Worm (Caenorhabditis elegans) whole organism, L4 larva: Measurements from ENCODE around the gene C02E7.10.

ENCODE experiments used
- F10B5.3 ChIP-seq: sonication (generic microtip); optimal IDR thresholded peaks from 2 replicates; lab custom pipeline; 2016; ENCODE audit warnings: mild to moderate bottlenecking, missing genetic modification characterization, missing compliant biosample characterization
- F49E8.2 ChIP-seq: sonication (generic microtip); optimal IDR thresholded peaks from 2 replicates; lab custom pipeline; 2016; ENCODE audit warnings: missing compliant biosample characterization, mild to moderate bottlenecking, missing genetic modification characterization, borderline replicate concordance
- R02D3.7 ChIP-seq: fragments of 150-350 bp; sonication (generic microtip); optimal IDR thresholded peaks from 3 replicates; lab custom pipeline; 2014; ENCODE audit warnings: missing biosample characterization, missing genetic modification characterization
- T26A8.4 ChIP-seq: fragments of 200-800 bp; sonication (Bioruptor generic); IDR thresholded peaks from 2 replicates; pipeline ENCODE4 v1.3.6; 2022; ENCODE audit warnings: missing genetic modification characterization, missing compliant biosample characterization
- Y48G9A.11 ChIP-seq: fragments of 200-800 bp; sonication (Bioruptor generic); IDR thresholded peaks from 2 replicates; pipeline ENCODE4 v1.3.6; 2022; ENCODE audit warnings: missing genetic modification reagents, missing genetic modification characterization, missing compliant biosample characterization
- aha-1 ChIP-seq: fragments of 150-350 bp; peaks from one replicate; lab custom pipeline; 2014; ENCODE audit warnings: missing biosample characterization, missing genetic modification characterization
- aly-2 ChIP-seq: sonication (generic microtip); optimal IDR thresholded peaks from 2 replicates; lab custom pipeline; 2018; ENCODE audit warnings: missing biosample characterization, missing genetic modification characterization
- attf-4 ChIP-seq: sonication (generic microtip); optimal IDR thresholded peaks from 3 replicates; lab custom pipeline; 2017; ENCODE audit warnings: missing biosample characterization, missing genetic modification characterization
- ceh-28 ChIP-seq: fragments of 150-350 bp; optimal IDR thresholded peaks from 2 replicates; lab custom pipeline; 2014; ENCODE audit warnings: missing biosample characterization, missing genetic modification reagents, missing genetic modification characterization
- ceh-62 ChIP-seq: sonication (generic microtip); optimal IDR thresholded peaks from 2 replicates; lab custom pipeline; 2017; ENCODE audit warnings: missing biosample characterization, missing genetic modification characterization
- cey-2 ChIP-seq: sonication (generic microtip); optimal IDR thresholded peaks from 3 replicates; lab custom pipeline; 2017; ENCODE audit warnings: missing genetic modification characterization, mild to moderate bottlenecking, missing compliant biosample characterization, antibody characterized with exemption, borderline replicate concordance; ENCODE audit not compliant: insufficient read depth
- ctbp-1 ChIP-seq: fragments of 200-800 bp; sonication (Bioruptor generic); IDR thresholded peaks from 2 replicates; pipeline ENCODE4 v1.3.6; 2022; ENCODE audit warnings: missing genetic modification reagents, missing genetic modification characterization, missing compliant biosample characterization
- daf-8 ChIP-seq: fragments of 200-800 bp; sonication (Bioruptor generic); IDR thresholded peaks from 2 replicates; pipeline ENCODE4 v1.3.6; 2022; ENCODE audit warnings: missing genetic modification characterization, missing compliant biosample characterization
- dpl-1 ChIP-seq: fragments of 150-350 bp; optimal IDR thresholded peaks from 2 replicates; lab custom pipeline; 2014; ENCODE audit warnings: missing biosample characterization, missing genetic modification reagents, missing genetic modification characterization
- duxl-1 ChIP-seq: sonication (generic microtip); optimal IDR thresholded peaks from 2 replicates; lab custom pipeline; 2016; ENCODE audit warnings: mild to moderate bottlenecking, missing genetic modification characterization, moderate library complexity, missing compliant biosample characterization; ENCODE audit not compliant: poor library complexity
- egl-27 ChIP-seq: sonication (generic microtip); optimal IDR thresholded peaks from 3 replicates; lab custom pipeline; 2017; ENCODE audit warnings: missing biosample characterization, missing genetic modification reagents, missing genetic modification characterization
- fos-1 ChIP-seq: fragments of 150-350 bp; optimal IDR thresholded peaks from 2 replicates; lab custom pipeline; 2014; ENCODE audit warnings: missing biosample characterization, missing genetic modification characterization
- hlh-30 ChIP-seq: sonication (generic microtip); optimal IDR thresholded peaks from 2 replicates; lab custom pipeline; 2017; ENCODE audit warnings: antibody characterized with exemption, mild to moderate bottlenecking, missing genetic modification characterization, missing compliant biosample characterization; ENCODE audit not compliant: insufficient read depth
- hmg-1.1 ChIP-seq: fragments of 200-800 bp; sonication (Bioruptor generic); IDR thresholded peaks from 2 replicates; pipeline ENCODE4 v1.3.6; 2022; ENCODE audit warnings: missing genetic modification reagents, missing genetic modification characterization, missing compliant biosample characterization
- lin-1 ChIP-seq: fragments of 200-800 bp; sonication (Bioruptor generic); IDR thresholded peaks from 2 replicates; pipeline ENCODE4 v1.3.6; 2022; ENCODE audit warnings: missing genetic modification reagents, missing genetic modification characterization, missing compliant biosample characterization
- lin-13 ChIP-seq: fragments of 150-350 bp; optimal IDR thresholded peaks from 2 replicates; lab custom pipeline; 2014; ENCODE audit warnings: missing biosample characterization, missing genetic modification reagents, missing genetic modification characterization
- lin-39 ChIP-seq: fragments of 150-350 bp; optimal IDR thresholded peaks from 2 replicates; lab custom pipeline; 2014; ENCODE audit warnings: missing biosample characterization, missing genetic modification reagents, missing genetic modification characterization
- lsy-2 ChIP-seq, 2 experiments: fragments of 150-350 bp in 1 of 2; sonication (generic microtip) in 1 of 2; optimal IDR thresholded peaks; 2 replicates each; lab custom pipeline; 2014 to 2017; ENCODE audit warnings: missing biosample characterization in 2 of 2, missing genetic modification characterization in 2 of 2
- mdt-29 ChIP-seq: fragments of 200-800 bp; sonication (Bioruptor generic); IDR thresholded peaks from 2 replicates; pipeline ENCODE4 v1.3.6; 2022; ENCODE audit warnings: missing genetic modification reagents, missing genetic modification characterization, missing compliant biosample characterization
- mep-1 ChIP-seq: fragments of 150-350 bp; sonication (generic microtip); optimal IDR thresholded peaks from 3 replicates; lab custom pipeline; 2014; ENCODE audit warnings: missing biosample characterization, missing genetic modification characterization
- mes-2 ChIP-seq: sonication (generic microtip); optimal IDR thresholded peaks from 2 replicates; lab custom pipeline; 2016; ENCODE audit warnings: missing genotype, mild to moderate bottlenecking, missing genetic modification characterization, missing compliant biosample characterization; ENCODE audit not compliant: poor library complexity, severe bottlenecking
- nhr-41 ChIP-seq: fragments of 200-800 bp; sonication (Bioruptor generic); IDR thresholded peaks from 2 replicates; pipeline ENCODE4 v1.3.6; 2022; ENCODE audit warnings: missing genetic modification reagents, missing genetic modification characterization, missing compliant biosample characterization
- nhr-6 ChIP-seq: fragments of 150-350 bp; optimal IDR thresholded peaks from 2 replicates; lab custom pipeline; 2014; ENCODE audit warnings: missing biosample characterization, missing genetic modification characterization
- pha-4 ChIP-seq, 2 experiments: fragments of 150-350 bp in 1 of 2; fragments of 200-800 bp in 1 of 2; sonication (Bioruptor generic) in 1 of 2; IDR thresholded peaks in 1 of 2; optimal IDR thresholded peaks in 1 of 2; 2 replicates each; pipeline versions ENCODE4 v1.3.6 to Lab custom; 2014 to 2022; ENCODE audit warnings: missing genetic modification characterization in 2 of 2, missing genetic modification reagents in 2 of 2, missing biosample characterization in 1 of 2, missing compliant biosample characterization in 1 of 2
- php-3 ChIP-seq: fragments of 200-800 bp; sonication (Bioruptor generic); IDR thresholded peaks from 2 replicates; pipeline ENCODE4 v1.3.6; 2022; ENCODE audit warnings: missing genetic modification reagents, missing genetic modification characterization, missing compliant biosample characterization
- sdz-12 ChIP-seq: fragments of 200-800 bp; sonication (Bioruptor generic); optimal IDR thresholded peaks from 2 replicates; lab custom pipeline; 2018; ENCODE audit warnings: mild to moderate bottlenecking, missing genetic modification characterization, missing compliant biosample characterization
- set-16 ChIP-seq: fragments of 200-800 bp; sonication (Bioruptor generic); IDR thresholded peaks from 2 replicates; pipeline ENCODE4 v1.3.6; 2022; ENCODE audit warnings: missing genetic modification reagents, missing genetic modification characterization, missing compliant biosample characterization
- spr-1 ChIP-seq: sonication (generic microtip); optimal IDR thresholded peaks from 2 replicates; lab custom pipeline; 2016; ENCODE audit warnings: mild to moderate bottlenecking, missing genetic modification characterization, missing compliant biosample characterization
- tra-1 ChIP-seq: fragments of 200-800 bp; sonication (Bioruptor generic); IDR thresholded peaks from 2 replicates; pipeline ENCODE4 v1.3.6; 2022; ENCODE audit warnings: missing genetic modification reagents, missing genetic modification characterization, missing compliant biosample characterization
- unc-130 ChIP-seq: sonication (generic microtip); optimal IDR thresholded peaks from 2 replicates; lab custom pipeline; 2016; ENCODE audit warnings: missing genetic modification reagents, missing genetic modification characterization, missing compliant biosample characterization
- zfp-3 ChIP-seq: fragments of 200-800 bp; sonication (Bioruptor generic); conservative IDR thresholded peaks from 2 replicates; pipeline ENCODE4 v1.3.6; 2022; ENCODE audit warnings: missing genetic modification reagents, missing genetic modification characterization, missing compliant biosample characterization

Gene C02E7.10

DNA sequence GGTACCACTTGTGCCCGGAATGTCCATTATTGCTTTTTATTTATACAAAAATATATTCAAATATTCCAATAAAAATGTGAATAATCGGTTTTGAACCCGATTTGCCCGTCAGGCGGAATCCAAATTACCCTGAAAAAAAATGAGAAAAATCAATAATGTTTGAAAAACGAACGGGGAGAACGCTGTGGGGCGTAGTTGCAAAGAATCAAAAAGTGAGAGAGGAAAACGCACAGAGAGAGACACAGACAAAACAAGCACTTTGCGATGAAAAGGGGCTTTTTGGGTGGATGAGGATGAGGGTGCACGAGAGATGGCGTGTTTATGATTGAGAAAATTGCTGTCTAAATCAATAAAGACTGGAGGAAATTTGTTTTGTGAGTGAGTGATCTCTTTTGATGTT is 30.1 kb upstream of the C02E7.10 start, which contains the start of gene tam-1:
Gene tam-1, minus strand, starts transcription at position 135 of the 400 bp plus-strand sequence.
- TF ChIP-seq mep-1 (tag; lab: Kevin White, UChicago) (peak; percentile 3), mes-2 (tag; lab: Kevin White, UChicago) (peak; percentile 42), ceh-28 (tag; lab: Kevin White, UChicago) (peak; percentile 14), aly-2 (tag; lab: Kevin White, UChicago) (no peak), lin-39 (tag; lab: Kevin White, UChicago) (no peak), hlh-30 (tag; lab: Kevin White, UChicago) (peak; percentile 3), hmg-1.1 (peak; percentile 48; the same call in 1 of the 2 replicates), tra-1 (GFP tag; lab: Robert Waterston, UW) (no peak), nhr-41 (GFP tag; lab: Robert Waterston, UW) (no peak)

DNA sequence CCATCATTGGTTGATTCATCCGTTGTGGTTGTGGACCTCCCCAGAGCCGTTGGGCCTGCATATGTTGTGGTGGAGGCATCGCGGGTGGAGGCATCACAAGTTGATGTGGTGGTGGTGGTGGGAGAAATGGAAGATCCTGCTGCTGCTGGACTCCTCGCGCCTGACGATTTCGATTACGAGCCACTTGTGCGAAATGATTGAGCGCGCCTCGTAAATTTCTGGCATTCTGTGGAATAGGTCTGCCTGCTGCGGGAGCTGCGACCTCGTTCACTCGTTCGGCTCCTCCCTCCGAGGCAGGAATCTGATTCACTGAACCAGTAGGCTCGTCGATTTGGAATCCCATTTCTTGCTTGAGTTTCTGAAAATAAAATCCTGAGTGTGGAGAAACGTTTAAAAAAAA is 27.8 kb upstream of the C02E7.10 start:
- TF ChIP-seq T26A8.4 (no peak), set-16 (GFP tag; lab: Robert Waterston, UW) (peak; percentile 57)
- TF ChIP-seq, all 104 proteins: peak for 1

DNA sequence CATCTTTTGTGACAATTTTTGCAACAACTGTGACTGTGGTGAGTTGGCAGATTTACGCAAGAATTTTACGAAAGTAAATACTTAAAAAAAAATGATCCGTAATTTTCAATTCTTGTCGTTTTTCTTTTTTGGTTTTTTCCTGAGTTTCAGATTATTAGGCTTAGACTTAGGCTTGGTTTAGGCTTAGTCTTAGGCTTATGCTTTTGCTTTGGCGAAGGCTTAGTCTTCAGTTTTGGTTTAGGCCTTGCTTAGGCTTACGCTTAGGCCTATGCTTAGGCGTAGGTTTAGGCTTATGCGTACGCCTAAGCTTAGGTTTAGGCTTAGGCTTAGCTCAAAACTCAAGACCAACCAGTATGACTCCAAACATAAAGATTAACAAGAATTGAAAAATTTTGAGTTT is 24.8 kb upstream of the C02E7.10 start:
- TF ChIP-seq aha-1 (tag; lab: Kevin White, UChicago): peak; percentile 94
- no peak for TF ChIP-seq dpl-1
- TF ChIP-seq, all 104 proteins: peak for 1

DNA sequence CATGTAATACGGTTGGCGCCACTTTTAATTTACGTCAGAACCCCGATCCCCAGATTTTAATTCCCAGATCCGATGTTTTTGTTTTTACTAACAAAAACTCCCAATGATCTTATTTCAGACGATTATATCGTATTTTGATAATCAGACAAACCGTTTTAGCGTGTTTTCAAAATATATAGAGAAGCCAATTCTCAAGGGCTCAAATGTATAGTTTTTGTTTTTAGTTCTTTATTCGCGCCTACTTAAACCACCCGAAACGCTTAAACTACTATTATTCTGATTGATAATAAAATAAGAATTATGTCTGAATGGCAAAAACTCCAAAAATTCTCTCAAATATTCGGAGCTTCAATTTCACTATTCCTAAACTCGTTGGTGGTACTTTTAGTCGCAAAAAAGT is 23.7 kb upstream of the C02E7.10 start, which contains the start of gene str-208:
Gene str-208, plus strand, starts transcription at position 301 of the 400 bp plus-strand sequence.
- TF ChIP-seq F49E8.2 (tag; lab: Kevin White, UChicago) (no peak), aha-1 (tag; lab: Kevin White, UChicago) (peak; percentile 12), Y48G9A.11 (GFP tag; lab: Robert Waterston, UW) (no peak), ceh-62 (tag; lab: Kevin White, UChicago) (no peak), T26A8.4 (no peak), lin-13 (no peak), sdz-12 (no peak), egl-27 (tag; lab: Kevin White, UChicago) (no peak)

DNA sequence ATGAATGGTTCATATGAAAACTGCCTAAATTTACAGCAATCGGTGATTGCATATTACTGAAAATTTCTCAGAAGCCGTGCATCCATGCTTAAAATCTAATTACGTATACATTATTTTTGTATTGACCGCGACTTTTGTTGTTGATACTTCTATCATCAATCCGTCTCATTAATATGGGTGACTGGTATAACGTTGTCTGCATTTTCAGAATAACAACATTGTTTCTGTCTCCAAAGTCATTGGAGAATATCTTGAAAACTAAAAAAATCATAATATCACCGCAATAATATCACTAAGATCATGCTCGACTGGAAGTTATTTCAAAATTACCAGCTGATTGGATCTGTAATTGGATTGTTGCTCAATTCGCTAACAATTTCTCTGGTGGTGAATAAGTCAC is 18.6 kb upstream of the C02E7.10 start, which contains the start of gene str-207:
Gene str-207, plus strand, starts transcription at position 301 of the 400 bp plus-strand sequence.
- TF ChIP-seq php-3 (GFP tag; lab: Robert Waterston, UW) (no peak), R02D3.7 (no peak), zfp-3 (no peak), unc-130 (GFP tag; lab: Kevin White, UChicago) (no peak), attf-4 (tag; lab: Kevin White, UChicago) (no peak)

DNA sequence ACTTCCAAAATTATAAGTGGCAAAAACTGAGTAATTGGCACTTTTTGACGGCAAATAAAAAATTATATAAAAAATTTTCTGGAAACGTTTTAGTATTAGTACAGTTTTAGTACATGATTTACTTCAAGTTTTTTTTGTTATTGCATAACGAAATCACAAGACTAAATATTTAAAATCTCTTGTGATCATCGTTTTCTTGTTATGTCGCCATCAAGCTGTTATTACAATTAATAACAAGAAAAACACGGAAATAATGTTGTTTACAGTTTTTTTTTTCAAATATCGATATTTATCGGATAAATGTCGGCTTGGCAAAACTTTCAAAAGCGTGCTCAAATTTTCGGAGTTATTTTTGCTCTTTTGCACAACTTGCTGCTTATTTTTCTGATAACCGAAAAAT is 15.8 kb upstream of the C02E7.10 start, which contains the start of gene str-209:
Gene str-209, plus strand, starts transcription at position 301 of the 400 bp plus-strand sequence.
- no peak for TF ChIP-seq lin-1 (GFP tag; lab: Robert Waterston, UW)
- no peak for TF ChIP-seq lsy-2 (tag; optimal IDR thresholded peaks at IDR 0.05; lab: Kevin White, UChicago)
- no peak for TF ChIP-seq nhr-6 (tag; lab: Kevin White, UChicago)
- no peak for TF ChIP-seq pha-4 (GFP tag; IDR thresholded peaks at IDR 0.05; lab: Robert Waterston, UW)
- no peak for TF ChIP-seq pha-4 (tag; optimal IDR thresholded peaks at IDR 0.05; lab: Kevin White, UChicago)
- no peak for TF ChIP-seq aha-1 (tag; lab: Kevin White, UChicago)
- TF ChIP-seq duxl-1: no peak
- TF ChIP-seq ctbp-1 (GFP tag; lab: Robert Waterston, UW): no peak
- TF ChIP-seq spr-1: no peak
- no peak for TF ChIP-seq sdz-12
- TF ChIP-seq daf-8: no peak
- TF ChIP-seq mes-2 (tag; lab: Kevin White, UChicago): no peak
- no peak for TF ChIP-seq nhr-41 (GFP tag; lab: Robert Waterston, UW)
- TF ChIP-seq T26A8.4: no peak
- TF ChIP-seq cey-2 (tag; lab: Kevin White, UChicago): no peak
- no peak for TF ChIP-seq F10B5.3 (tag; lab: Kevin White, UChicago)
- TF ChIP-seq mdt-29 (GFP tag; lab: Robert Waterston, UW): no peak
- no peak for TF ChIP-seq fos-1 (tag; lab: Kevin White, UChicago)
